Fruit fly (Drosophila melanogaster): ENCODE data around the gene eIF4H1.
A peak's percentile ranks its signal among the peaks of the same experiment; 100 is the strongest.

Gene eIF4H1

DNA sequence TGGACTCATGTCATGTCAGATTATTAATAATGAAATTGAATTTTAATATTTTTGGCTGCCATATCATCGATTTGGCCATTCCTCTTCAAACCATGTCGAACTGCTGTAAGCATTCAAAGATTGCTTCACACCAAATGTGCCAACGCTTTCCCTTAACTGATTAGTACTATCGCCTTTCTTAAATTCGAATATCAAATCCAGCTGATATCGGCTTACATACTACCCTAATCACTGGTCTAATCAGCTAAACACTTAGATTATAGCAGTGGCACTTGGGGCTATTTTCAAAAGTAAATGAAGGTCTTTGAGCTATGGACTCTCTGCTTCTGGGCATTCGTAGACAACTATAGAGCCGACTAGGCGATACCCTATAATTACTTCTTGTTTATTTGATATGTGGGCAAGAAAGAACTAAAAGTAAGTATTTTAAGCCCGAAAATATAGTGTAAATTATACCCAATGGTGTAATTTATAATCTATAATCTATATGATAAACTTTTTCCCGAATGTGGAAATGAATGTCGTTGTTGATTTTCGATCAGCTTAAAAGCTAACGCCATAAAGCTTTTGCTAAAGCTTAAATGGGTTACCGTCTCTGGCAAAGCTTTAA is 44.5 kb upstream of the eIF4H1 start (continued):
- TF ChIP-seq sens (GFP tag) (peak; percentile 92), CG10209 (GFP tag; optimal IDR thresholded peaks at IDR 0.05) (peak; percentile 82), CG8089 (GFP tag; optimal IDR thresholded peaks at IDR 0.05) (no peak), toy (GFP tag; IDR thresholded peaks at IDR 0.05) (0 out of 2 replicates have a peak, but pooled peaks have one; percentile 36), zf30C (GFP tag; optimal IDR thresholded peaks at IDR 0.05) (no peak), prd (optimal IDR thresholded peaks at IDR 0.05) (no peak), prd (GFP tag; IDR thresholded peaks at IDR 0.05) (peak; percentile 80), CG11696 (GFP tag; IDR thresholded peaks at IDR 0.05) (0 out of 2 replicates have a peak, but pooled peaks have one; percentile 33), CG3281 (GFP tag; optimal IDR thresholded peaks at IDR 0.05) (peak; percentile 77), CG33557 (GFP tag; optimal IDR thresholded peaks at IDR 0.05) (no peak), CG15073 (GFP tag; optimal IDR thresholded peaks at IDR 0.05) (no peak), Lpt (GFP tag; optimal IDR thresholded peaks at IDR 0.05) (no peak), E2f1 (GFP tag; IDR thresholded peaks at IDR 0.05) (peak; percentile 77), CG6813 (GFP tag; optimal IDR thresholded peaks at IDR 0.05) (peak; percentile 67), CG7928 (GFP tag; optimal IDR thresholded peaks at IDR 0.05) (peak; percentile 49), CG8388 (GFP tag; optimal IDR thresholded peaks at IDR 0.05) (peak; percentile 64), CG14014 (GFP tag; IDR thresholded peaks at IDR 0.05) (peak; percentile 71), CG13624 (GFP tag; optimal IDR thresholded peaks at IDR 0.05) (peak; percentile 72), zfh2 (GFP tag; optimal IDR thresholded peaks at IDR 0.05) (peak; percentile 55), CG32767 (GFP tag; IDR thresholded peaks at IDR 0.05) (peak; percentile 76), sim (GFP tag; IDR thresholded peaks at IDR 0.05) (peak; percentile 23; the same call in 1 of the 2 replicates), Antp (GFP tag; optimal IDR thresholded peaks at IDR 0.05) (peak; percentile 17), Dek (tag; optimal IDR thresholded peaks at IDR 0.05) (peak; percentile 84), CG4404 (GFP tag; IDR thresholded peaks at IDR 0.05) (0 out of 2 replicates have a peak, but pooled peaks have one; percentile 11), CG43689 (GFP tag; IDR thresholded peaks at IDR 0.05) (peak; percentile 65), wor (GFP tag; IDR thresholded peaks at IDR 0.05) (peak; percentile 27; the same call in 1 of the 2 replicates), pita (GFP tag; optimal IDR thresholded peaks at IDR 0.05) (no peak), CG5245 (GFP tag; optimal IDR thresholded peaks at IDR 0.05) (peak; percentile 49), Fer3 (tag; optimal IDR thresholded peaks at IDR 0.05) (peak; percentile 84), fru (optimal IDR thresholded peaks at IDR 0.05) (no peak), bab2 (GFP tag; optimal IDR thresholded peaks at IDR 0.05) (peak; percentile 58), luna (GFP tag; optimal IDR thresholded peaks at IDR 0.05) (no peak), Adf1 (GFP tag; IDR thresholded peaks at IDR 0.05) (peak; percentile 50), CHES-1-like (GFP tag; optimal IDR thresholded peaks at IDR 0.05) (peak; percentile 18), sens-2 (GFP tag; IDR thresholded peaks at IDR 0.05) (no peak), Lim3 (GFP tag; IDR thresholded peaks at IDR 0.05) (no peak), phol (tag; optimal IDR thresholded peaks at IDR 0.05) (peak; percentile 74), Stat92E (GFP tag; optimal IDR thresholded peaks at IDR 0.05) (no peak), sisA (GFP tag; IDR thresholded peaks at IDR 0.05) (peak; percentile 58), CG3838 (GFP tag; optimal IDR thresholded peaks at IDR 0.05) (peak; percentile 8), CG1792 (GFP tag; optimal IDR thresholded peaks at IDR 0.05) (peak; percentile 50), CG12071 (GFP tag; optimal IDR thresholded peaks at IDR 0.05) (peak; percentile 77), knrl (GFP tag; IDR thresholded peaks at IDR 0.05; ENCODE audit: partially characterized antibody) (no peak), CG17829 (tag; optimal IDR thresholded peaks at IDR 0.05) (no peak), CG7745 (tag; optimal IDR thresholded peaks at IDR 0.05) (no peak), rib (GFP tag; IDR thresholded peaks at IDR 0.05) (peak; percentile 71; the same call in 1 of the 2 replicates), CG11247 (GFP tag; IDR thresholded peaks at IDR 0.05) (peak; percentile 63), ato (GFP tag; IDR thresholded peaks at IDR 0.05; ENCODE audit: partially characterized antibody) (no peak), CG8924 (tag; optimal IDR thresholded peaks at IDR 0.05) (peak; percentile 83), Sry-δ (GFP tag; optimal IDR thresholded peaks at IDR 0.05) (peak; percentile 14), mam (GFP tag; optimal IDR thresholded peaks at IDR 0.05) (peak; percentile 75)
